Worm (Caenorhabditis elegans) whole organism, midembryonic: Measurements from ENCODE around the gene frpr-2.

ENCODE experiments used
- cog-1 ChIP-seq: sonication (generic microtip); optimal IDR thresholded peaks from 2 replicates; lab custom pipeline; 2016; ENCODE audit warnings: missing genetic modification characterization, missing compliant biosample characterization
- flt-1 ChIP-seq: fragments of 200-800 bp; sonication (Bioruptor generic); IDR thresholded peaks from 2 replicates; pipeline ENCODE4 v1.3.6; 2022; ENCODE audit warnings: missing genetic modification characterization, missing compliant biosample characterization
- klf-2 ChIP-seq: fragments of 200-800 bp; sonication (Bioruptor generic); conservative IDR thresholded peaks from 2 replicates; pipeline ENCODE4 v1.3.6; 2022; ENCODE audit warnings: missing genetic modification reagents, missing genetic modification characterization, missing compliant biosample characterization
- ref-1 ChIP-seq: fragments of 200-800 bp; sonication (Bioruptor generic); conservative IDR thresholded peaks from 2 replicates; pipeline ENCODE4 v1.3.6; 2022; ENCODE audit warnings: missing genetic modification reagents, missing genetic modification characterization, missing compliant biosample characterization
- ztf-23 ChIP-seq: fragments of 200-800 bp; sonication (Bioruptor generic); IDR thresholded peaks from 2 replicates; pipeline ENCODE4 v1.3.6; 2022; ENCODE audit warnings: missing genetic modification reagents, missing genetic modification characterization, missing compliant biosample characterization

DNA sequence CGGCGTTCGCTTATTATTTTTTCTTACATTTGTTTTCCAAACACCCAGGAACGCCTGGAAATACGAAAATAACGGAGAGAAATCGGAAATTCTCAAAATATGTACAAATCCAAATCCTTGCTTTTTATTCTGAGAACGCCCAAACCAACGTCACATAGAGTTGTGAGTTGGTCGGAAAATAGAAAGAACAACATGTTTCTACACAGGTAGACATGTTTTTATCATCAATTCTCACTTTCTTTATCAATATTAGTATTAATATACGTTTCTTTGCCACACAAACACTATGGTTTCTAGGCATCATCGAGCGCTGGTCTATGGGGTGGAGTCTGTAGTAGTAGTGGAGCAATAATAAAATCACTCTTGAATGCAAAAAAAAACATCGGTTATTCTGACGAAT is 46.8 kb upstream of the frpr-2 start:
- no peak for TF ChIP-seq flt-1 (GFP tag; lab: Robert Waterston, UW)
- TF ChIP-seq ref-1 (GFP tag; lab: Robert Waterston, UW) = no peak
- no peak for TF ChIP-seq klf-2
- no peak for TF ChIP-seq ztf-23
- TF ChIP-seq cog-1 = no peak
